Worm (Caenorhabditis elegans): ENCODE results near the gene ebp-1.

The ebp-1 gene

DNA sequence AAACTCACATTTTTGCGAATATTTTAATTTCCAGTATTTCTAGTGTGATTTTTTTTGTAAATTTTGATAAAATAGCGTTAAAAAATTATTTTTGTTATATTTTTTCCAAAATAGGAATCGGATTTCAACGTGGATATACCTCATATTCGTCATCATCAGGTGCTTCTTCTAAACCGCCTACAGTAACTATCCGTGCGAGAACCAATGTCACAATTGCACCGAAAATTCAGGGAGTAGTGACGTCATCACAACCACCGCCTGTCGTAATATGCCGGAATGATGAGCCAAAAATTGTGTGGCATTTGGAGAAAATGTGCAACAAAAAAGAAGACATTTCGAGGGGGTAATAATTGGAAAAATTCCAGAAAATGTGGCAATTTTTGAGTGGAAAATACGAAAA is 47.8 kb downstream of the ebp-1 start:
- TF ChIP-seq unc-130 (GFP tag; optimal IDR thresholded peaks at IDR 0.05): no peak
- TF ChIP-seq egl-44 (GFP tag; IDR thresholded peaks at IDR 0.05): no peak
- TF ChIP-seq F23B12.7 (tag; optimal IDR thresholded peaks at IDR 0.05; ENCODE audit: insufficient read depth): no peak
- TF ChIP-seq ztf-18 (tag; optimal IDR thresholded peaks at IDR 0.05): no peak
- TF ChIP-seq hmg-1.2 (GFP tag; IDR thresholded peaks at IDR 0.05): no peak
- TF ChIP-seq F57C9.4 (tag; optimal IDR thresholded peaks at IDR 0.05): no peak
- TF ChIP-seq ceh-58 (GFP tag; IDR thresholded peaks at IDR 0.05): no peak

DNA sequence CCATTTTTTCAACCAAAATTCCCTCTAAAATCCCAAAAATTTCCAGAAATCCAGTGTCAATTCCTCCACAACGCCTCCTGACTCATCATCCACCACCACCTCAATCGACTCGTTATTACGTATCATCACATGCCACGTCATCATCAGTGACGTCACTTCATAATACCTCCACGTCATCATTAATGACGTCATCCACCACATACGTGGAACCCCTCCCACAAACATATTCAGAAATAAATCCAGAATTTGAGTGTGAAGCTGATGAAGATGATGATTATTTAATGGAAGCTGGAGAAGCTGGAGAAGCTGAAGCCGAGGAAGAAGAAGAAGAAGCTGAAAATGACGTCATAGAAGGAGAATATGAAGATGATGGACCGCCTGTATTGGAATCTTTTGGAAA is 50.6 kb downstream of the ebp-1 start:
- TF ChIP-seq mes-4 (tag; optimal IDR thresholded peaks at IDR 0.05): no peak
- no peak for TF ChIP-seq aptf-2 (GFP tag; conservative IDR thresholded peaks at IDR 0.05)
- TF ChIP-seq ztf-28 (GFP tag; IDR thresholded peaks at IDR 0.05): no peak
- no peak for TF ChIP-seq cebp-2 (GFP tag; IDR thresholded peaks at IDR 0.05)

DNA sequence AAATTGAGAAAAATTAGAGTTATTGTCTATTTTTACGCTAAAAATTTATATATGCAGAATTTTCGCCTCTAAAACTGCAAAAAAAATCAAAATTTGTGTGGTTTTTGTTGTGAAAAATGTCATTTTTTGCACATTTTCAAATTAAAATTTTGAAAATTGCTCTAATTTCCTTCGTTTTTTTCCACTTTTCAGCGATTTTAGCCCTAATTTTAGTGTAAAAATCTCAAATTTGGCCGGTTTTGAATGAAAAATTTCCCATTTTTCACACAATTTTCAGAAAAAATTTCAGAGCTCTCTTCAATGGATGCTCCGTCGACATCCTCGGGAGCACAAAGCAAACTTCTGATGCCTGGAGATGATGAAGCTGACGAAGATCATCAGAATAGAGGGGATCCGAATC is 55.0 kb downstream of the ebp-1 start, which contains the start of gene par-4:
par-4 (plus strand) TSS at position 301 of the 400 bp plus-strand sequence.
- no peak for TF ChIP-seq attf-6 (GFP tag; IDR thresholded peaks at IDR 0.05)
- TF ChIP-seq T07F8.4 (tag; optimal IDR thresholded peaks at IDR 0.05): no peak
- no peak for TF ChIP-seq ztf-25 (GFP tag; IDR thresholded peaks at IDR 0.05)
- no peak for TF ChIP-seq dpl-1 (GFP tag; optimal IDR thresholded peaks at IDR 0.05)
- TF ChIP-seq mes-4 (tag; optimal IDR thresholded peaks at IDR 0.05): no peak
- TF ChIP-seq nfyb-1 (GFP tag; IDR thresholded peaks at IDR 0.05): no peak
- no peak for TF ChIP-seq unc-130 (GFP tag; optimal IDR thresholded peaks at IDR 0.05)
- no peak for TF ChIP-seq B0336.3 (GFP tag; IDR thresholded peaks at IDR 0.05)

Measured in whole organism, young adult.